Worm (Caenorhabditis elegans): ENCODE measurements around the gene T28D9.1.

The T28D9.1 gene

DNA sequence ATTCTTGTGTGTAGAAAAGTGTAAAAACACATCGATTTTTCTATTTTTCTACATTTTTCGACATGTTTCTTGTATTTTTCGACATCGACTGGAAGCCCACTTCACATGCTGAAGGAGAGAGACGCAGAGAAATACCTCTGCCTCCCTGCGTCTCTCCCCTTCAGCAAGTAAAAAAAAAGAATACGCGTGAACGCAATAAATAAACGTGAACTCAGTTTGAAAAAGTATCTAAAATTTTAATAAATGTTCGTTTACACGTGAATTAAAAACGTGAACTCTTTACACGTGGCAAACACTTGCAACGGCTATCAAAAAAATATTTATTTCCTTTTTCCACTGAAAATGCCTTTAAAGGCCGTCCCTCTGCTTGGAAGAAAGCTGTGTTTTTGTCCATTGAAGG, 10.6 kb downstream of the T28D9.1 start, which contains the start of gene R05G9.1:
TSS of gene R05G9.1 (plus strand) at position 343 of the 400 bp plus-strand sequence.
- TF ChIP-seq sptf-2 (GFP tag; optimal IDR thresholded peaks at IDR 0.05): no peak
- TF ChIP-seq gei-17 (GFP tag; optimal IDR thresholded peaks at IDR 0.05): no peak
- no peak for TF ChIP-seq nhr-27 (tag; optimal IDR thresholded peaks at IDR 0.05)
- no peak for TF ChIP-seq ama-1 (optimal IDR thresholded peaks at IDR 0.05)
- TF ChIP-seq ama-1 (GFP tag; optimal IDR thresholded peaks at IDR 0.05): no peak
- no peak for TF ChIP-seq lin-35 (GFP tag; optimal IDR thresholded peaks at IDR 0.05)
- TF ChIP-seq hmg-1.2 (GFP tag; IDR thresholded peaks at IDR 0.05): peak; percentile 66; the same call in 1 of the 2 replicates
- no peak for TF ChIP-seq ztf-6 (GFP tag; IDR thresholded peaks at IDR 0.05)
- TF ChIP-seq F37B4.10 (GFP tag; IDR thresholded peaks at IDR 0.05): no peak

ce11 chrII:6513357-6513756, 21.2 kb downstream of the T28D9.1 start:
- TF ChIP-seq ztf-6 (GFP tag; IDR thresholded peaks at IDR 0.05) (no peak), C17E4.6 (GFP tag; IDR thresholded peaks at IDR 0.05) (no peak), F37B4.10 (GFP tag; IDR thresholded peaks at IDR 0.05) (no peak), ZK185.1 (tag; optimal IDR thresholded peaks at IDR 0.05; ENCODE audit: poor library complexity, severe bottlenecking) (no peak), rpc-1 (optimal IDR thresholded peaks at IDR 0.05) (no peak), rpc-1 (tag; optimal IDR thresholded peaks at IDR 0.05) (no peak), ztf-26 (tag; optimal IDR thresholded peaks at IDR 0.05) (no peak), lag-1 (GFP tag; IDR thresholded peaks at IDR 0.05) (no peak), die-1 (tag; optimal IDR thresholded peaks at IDR 0.05) (no peak), cebp-1 (GFP tag; IDR thresholded peaks at IDR 0.05) (no peak), cebp-1 (tag; optimal IDR thresholded peaks at IDR 0.05) (no peak), F57A8.1 (GFP tag; optimal IDR thresholded peaks at IDR 0.05) (no peak), madf-10 (tag; optimal IDR thresholded peaks at IDR 0.05) (no peak), let-526 (GFP tag; IDR thresholded peaks at IDR 0.05) (no peak), tbp1 (GFP tag; optimal IDR thresholded peaks at IDR 0.05) (no peak), snpc-3.4 (tag; optimal IDR thresholded peaks at IDR 0.05) (no peak)

DNA sequence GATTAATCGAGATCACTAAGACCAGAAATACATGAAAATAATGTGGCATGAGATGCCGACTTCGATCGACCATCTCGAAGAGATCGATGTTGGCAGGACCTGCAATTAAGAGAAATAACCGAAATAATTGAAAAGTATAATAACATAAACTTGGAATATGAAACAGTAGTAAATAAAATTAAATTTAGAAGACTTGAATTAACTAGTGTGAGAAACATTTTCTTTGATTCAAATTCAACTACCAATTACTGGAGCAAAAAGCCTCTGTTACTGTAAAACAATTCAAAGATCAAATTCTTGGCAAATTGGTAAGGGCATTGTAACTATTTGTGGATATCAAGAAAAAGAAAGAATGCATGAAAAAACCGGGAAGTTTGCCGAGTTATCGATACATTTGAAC, 21.7 kb downstream of the T28D9.1 start, which contains the start of gene R05G9R.1:
TSS of gene R05G9R.1 (minus strand) at position 101 of the 400 bp plus-strand sequence.
- TF ChIP-seq somi-1 (GFP tag; optimal IDR thresholded peaks at IDR 0.05) (no peak), B0035.1 (tag; optimal IDR thresholded peaks at IDR 0.05) (no peak), mxl-1 (tag; optimal IDR thresholded peaks at IDR 0.05) (no peak), lsy-27 (tag; optimal IDR thresholded peaks at IDR 0.05; ENCODE audit: borderline replicate concordance, insufficient read depth) (no peak), snpc-1.1 (tag; optimal IDR thresholded peaks at IDR 0.05; ENCODE audit: insufficient read depth) (no peak), mes-4 (tag; optimal IDR thresholded peaks at IDR 0.05) (no peak), ceh-27 (GFP tag; optimal IDR thresholded peaks at IDR 0.05) (no peak), attf-6 (GFP tag; IDR thresholded peaks at IDR 0.05) (no peak), sptf-2 (GFP tag; optimal IDR thresholded peaks at IDR 0.05) (no peak), lin-35 (GFP tag; optimal IDR thresholded peaks at IDR 0.05) (no peak), tlf-1 (GFP tag; optimal IDR thresholded peaks at IDR 0.05) (no peak), let-526 (GFP tag; IDR thresholded peaks at IDR 0.05) (no peak), cebp-2 (GFP tag; IDR thresholded peaks at IDR 0.05) (no peak)

DNA sequence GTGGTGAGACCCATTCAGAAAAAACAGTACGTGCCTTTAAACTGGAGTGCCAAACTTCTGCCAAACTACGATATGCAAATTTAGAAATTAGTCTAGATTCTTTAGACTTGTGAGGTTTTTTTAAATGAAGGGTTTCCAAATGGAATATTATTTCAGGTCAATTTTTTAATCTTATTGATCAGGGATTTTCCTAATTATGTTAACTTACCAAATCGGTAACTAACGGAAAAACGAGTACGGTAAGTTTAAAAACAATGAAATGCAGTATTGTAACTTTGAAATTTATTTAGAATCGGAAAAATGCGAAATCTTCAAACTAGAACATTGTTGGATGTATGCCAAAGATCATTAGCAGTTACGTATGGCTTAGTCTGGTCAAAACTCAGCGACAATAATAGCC, 24.1 kb downstream of the T28D9.1 start, which contains the start of gene C56E6.7:
TSS of gene C56E6.7 (plus strand) at position 301 of the 400 bp plus-strand sequence.
- no peak for TF ChIP-seq tbx-9 (tag; optimal IDR thresholded peaks at IDR 0.05; ENCODE audit: borderline replicate concordance)
- TF ChIP-seq attf-6 (GFP tag; IDR thresholded peaks at IDR 0.05): no peak
- no peak for TF ChIP-seq ceh-100 (GFP tag; IDR thresholded peaks at IDR 0.05)
- no peak for TF ChIP-seq pbrm-1 (GFP tag; IDR thresholded peaks at IDR 0.05)
- no peak for TF ChIP-seq F39B2.1 (GFP tag; IDR thresholded peaks at IDR 0.05)
- no peak for TF ChIP-seq B0261.1 (tag; optimal IDR thresholded peaks at IDR 0.05)
- no peak for TF ChIP-seq dpff-1 (tag; optimal IDR thresholded peaks at IDR 0.05)
- no peak for TF ChIP-seq lir-1 (GFP tag; conservative IDR thresholded peaks at IDR 0.05)
- no peak for TF ChIP-seq T26A5.8 (tag; optimal IDR thresholded peaks at IDR 0.05)

Measured in whole organism, young adult.